Fruit fly (Drosophila melanogaster) whole organism, prepupa: ENCODE data around the gene CG13288.
A peak's percentile ranks its signal among the peaks of the same experiment; 100 is the strongest.

ENCODE experiments used
- CG10669 ChIP-seq: fragments of 200-800 bp; sonication (Bioruptor generic); optimal IDR thresholded peaks from 3 replicates; lab custom pipeline; 2018; ENCODE audit warnings: missing biosample characterization, mild to moderate bottlenecking, missing genetic modification characterization, moderate library complexity
- CG11902 ChIP-seq: fragments of 200-800 bp; sonication (Bioruptor generic); optimal IDR thresholded peaks from 3 replicates; lab custom pipeline; 2016; ENCODE audit warnings: missing biosample characterization, missing genetic modification characterization
- CG8119 ChIP-seq: fragments of 200-800 bp; sonication (Bioruptor generic); IDR thresholded peaks from 3 replicates; pipeline ENCODE4 v1.3.6; 2022; ENCODE audit warnings: missing biosample characterization, missing genetic modification characterization

dm6 chr3L:5952132-5952531 is 45.0 kb downstream of the CG13288 start:
- TF ChIP-seq CG11902 (GFP tag; lab: Kevin White, UChicago), result no peak
- TF ChIP-seq CG10669 (GFP tag; lab: Kevin White, UChicago), result peak; percentile 14
- peak; percentile 68; the same call in 2 of the 3 replicates for TF ChIP-seq CG8119 (GFP tag; lab: Robert Waterston, UW)
